Fruit fly (Drosophila melanogaster): ENCODE data around the gene ETHR.
A peak's percentile ranks its signal among the peaks of the same experiment; 100 is the strongest.

Gene ETHR

DNA sequence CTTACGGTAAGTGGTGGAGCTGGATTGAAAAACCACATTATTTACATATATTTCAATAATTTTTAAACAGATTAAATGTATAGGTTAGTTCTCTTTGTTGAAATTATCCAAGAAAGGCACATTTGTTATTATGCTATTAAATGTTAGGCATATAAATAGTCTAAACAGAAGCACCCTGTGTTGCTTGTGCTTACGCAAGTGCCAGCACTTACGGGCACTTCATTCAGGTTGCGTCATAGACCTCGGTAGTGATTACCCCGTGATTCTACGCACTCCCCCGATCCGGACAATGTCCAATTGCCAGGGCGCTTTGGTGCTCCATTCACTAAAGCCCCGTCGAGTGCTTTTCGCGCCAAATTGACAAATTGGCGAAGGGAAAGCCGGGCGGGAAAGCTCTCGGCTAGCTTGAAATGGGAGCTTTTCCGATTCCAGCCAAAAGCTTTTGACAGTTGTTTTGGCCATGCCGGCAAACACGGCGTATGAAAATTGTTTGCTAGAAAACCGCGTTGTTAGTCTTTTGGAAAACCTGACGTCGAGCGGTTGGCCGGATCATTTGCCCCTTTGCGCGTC, at the start of gene ETHR:
Gene ETHR, plus strand, starts transcription at position 520 of the 570 bp plus-strand sequence.
- peak; percentile 4 for TF ChIP-seq sv (GFP tag; optimal IDR thresholded peaks at IDR 0.05)
- TF ChIP-seq foxo (GFP tag; optimal IDR thresholded peaks at IDR 0.05), result no peak

DNA sequence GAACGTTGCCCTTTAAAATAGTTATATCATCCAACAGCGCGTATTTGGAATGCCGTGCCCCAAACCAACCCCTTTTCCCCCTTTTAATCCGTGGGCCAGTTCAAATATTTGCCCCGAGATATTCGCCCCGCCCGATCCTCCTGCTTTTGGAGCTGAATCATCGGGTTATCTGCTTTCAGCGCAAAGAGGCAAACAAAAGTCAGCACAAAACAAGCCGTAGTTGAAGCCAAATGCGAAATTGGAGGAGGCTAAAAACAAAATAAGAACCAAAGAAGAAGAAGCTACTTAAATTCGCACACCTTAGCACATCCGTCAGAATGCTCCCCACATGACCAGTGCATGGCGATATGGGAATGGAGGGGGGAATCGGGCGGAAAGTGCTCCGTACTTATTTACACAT, 49.2 kb upstream of the ETHR start:
- TF ChIP-seq Hr78 (GFP tag; optimal IDR thresholded peaks at IDR 0.05) (no peak), Dif (GFP tag; optimal IDR thresholded peaks at IDR 0.05; ENCODE audit: partially characterized antibody) (no peak), CG32264 (GFP tag; optimal IDR thresholded peaks at IDR 0.05) (no peak), Rel (GFP tag; optimal IDR thresholded peaks at IDR 0.05) (no peak), Rel (tag; optimal IDR thresholded peaks at IDR 0.05) (no peak), tai (GFP tag; optimal IDR thresholded peaks at IDR 0.05) (no peak), dsf (GFP tag; optimal IDR thresholded peaks at IDR 0.05; ENCODE audit: borderline replicate concordance) (no peak), Hr83 (GFP tag; optimal IDR thresholded peaks at IDR 0.05; ENCODE audit: poor library complexity, severe bottlenecking) (no peak), CrebA (GFP tag; optimal IDR thresholded peaks at IDR 0.05; ENCODE audit: borderline replicate concordance) (no peak), OdsH (GFP tag; optimal IDR thresholded peaks at IDR 0.05) (no peak), Sp1 (GFP tag; optimal IDR thresholded peaks at IDR 0.05) (no peak), sage (GFP tag; optimal IDR thresholded peaks at IDR 0.05) (no peak), ey (GFP tag; optimal IDR thresholded peaks at IDR 0.05) (no peak), psq (GFP tag; optimal IDR thresholded peaks at IDR 0.05) (no peak), Dfd (GFP tag; optimal IDR thresholded peaks at IDR 0.05) (no peak)

DNA sequence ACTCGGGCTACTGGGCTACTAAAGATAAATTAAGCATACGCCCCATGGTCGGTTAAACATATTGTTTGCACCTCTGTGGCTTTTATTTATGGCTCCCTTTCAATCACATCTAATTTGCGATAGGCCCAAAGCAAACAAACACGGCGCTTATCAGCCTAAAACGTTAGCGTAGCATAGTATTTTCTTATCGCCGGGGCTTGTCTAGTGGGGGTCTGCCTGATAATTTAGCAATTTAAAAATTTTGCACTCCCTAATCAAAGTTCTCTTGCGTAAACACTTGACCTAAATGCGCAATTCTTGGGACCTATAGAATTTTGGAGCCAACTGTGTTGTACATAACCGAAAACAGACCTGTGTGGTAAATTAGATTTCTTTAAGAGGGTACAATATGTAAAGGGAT, 48.7 kb upstream of the ETHR start:
- TF ChIP-seq ey (GFP tag; optimal IDR thresholded peaks at IDR 0.05) (no peak), CrebA (GFP tag; optimal IDR thresholded peaks at IDR 0.05; ENCODE audit: borderline replicate concordance) (peak; percentile 2), Hr78 (GFP tag; optimal IDR thresholded peaks at IDR 0.05) (no peak), h (GFP tag; optimal IDR thresholded peaks at IDR 0.05) (peak; percentile 2)

DNA sequence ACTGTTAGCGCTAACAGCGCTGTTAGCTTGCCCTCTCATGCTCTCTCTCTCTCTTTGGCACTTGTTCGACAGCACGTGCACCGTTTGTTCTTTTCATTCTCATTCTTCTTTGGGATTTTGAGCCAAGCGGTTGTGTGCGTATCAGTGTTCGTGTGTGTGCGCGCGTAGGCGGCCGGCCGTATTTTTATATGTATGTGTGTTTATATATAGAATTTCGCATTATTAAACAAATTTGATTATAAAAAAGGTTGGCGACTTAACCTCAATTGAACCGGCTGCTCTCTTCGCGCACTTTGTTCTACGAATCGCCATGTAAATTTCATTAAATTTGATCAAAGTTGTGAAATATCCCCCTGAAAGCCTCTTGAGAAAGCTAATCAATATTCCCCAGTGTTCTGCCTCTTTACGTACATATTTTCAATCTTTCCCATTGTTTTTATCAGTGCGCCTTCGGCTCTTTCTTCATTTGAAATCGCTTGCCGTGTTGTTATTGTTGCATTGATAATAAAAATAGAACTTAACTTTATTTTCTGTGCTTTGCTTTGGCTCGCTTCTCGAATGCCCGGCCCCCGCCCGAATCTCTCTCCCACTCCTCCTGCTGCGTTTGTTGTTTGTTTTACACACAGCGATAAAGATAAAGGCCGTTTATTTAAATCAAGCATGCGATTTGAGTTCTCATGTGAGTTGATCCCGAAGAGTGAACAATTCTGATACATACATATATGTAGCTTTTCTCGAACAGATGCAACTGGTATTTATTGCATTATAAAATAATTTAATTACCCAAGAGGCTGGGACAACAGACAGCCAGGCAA, 47.5 kb upstream of the ETHR start:
- TF ChIP-seq CrebA (GFP tag; optimal IDR thresholded peaks at IDR 0.05; ENCODE audit: borderline replicate concordance) (no peak), CG9705 (GFP tag; optimal IDR thresholded peaks at IDR 0.05) (no peak), h (GFP tag; optimal IDR thresholded peaks at IDR 0.05) (peak; percentile 4), Dif (GFP tag; optimal IDR thresholded peaks at IDR 0.05; ENCODE audit: partially characterized antibody) (peak; percentile 50), fru (GFP tag; optimal IDR thresholded peaks at IDR 0.05) (no peak), pan (optimal IDR thresholded peaks at IDR 0.05) (no peak), br (GFP tag; optimal IDR thresholded peaks at IDR 0.05) (no peak), Vsx2 (GFP tag; optimal IDR thresholded peaks at IDR 0.05; ENCODE audit: partially characterized antibody) (peak; percentile 35), OdsH (GFP tag; optimal IDR thresholded peaks at IDR 0.05) (no peak), psq (GFP tag; optimal IDR thresholded peaks at IDR 0.05) (peak; percentile 77), lola (GFP tag; optimal IDR thresholded peaks at IDR 0.05) (no peak), dmrt93B (GFP tag; optimal IDR thresholded peaks at IDR 0.05) (no peak), foxo (GFP tag; optimal IDR thresholded peaks at IDR 0.05) (no peak), Rel (GFP tag; optimal IDR thresholded peaks at IDR 0.05) (no peak), Rel (tag; optimal IDR thresholded peaks at IDR 0.05) (peak; percentile 82), dl (GFP tag; optimal IDR thresholded peaks at IDR 0.05; ENCODE audit: insufficient read depth in 1 of 2, partially characterized antibody in 2 of 2) (peak; percentile 30 to 33)

DNA sequence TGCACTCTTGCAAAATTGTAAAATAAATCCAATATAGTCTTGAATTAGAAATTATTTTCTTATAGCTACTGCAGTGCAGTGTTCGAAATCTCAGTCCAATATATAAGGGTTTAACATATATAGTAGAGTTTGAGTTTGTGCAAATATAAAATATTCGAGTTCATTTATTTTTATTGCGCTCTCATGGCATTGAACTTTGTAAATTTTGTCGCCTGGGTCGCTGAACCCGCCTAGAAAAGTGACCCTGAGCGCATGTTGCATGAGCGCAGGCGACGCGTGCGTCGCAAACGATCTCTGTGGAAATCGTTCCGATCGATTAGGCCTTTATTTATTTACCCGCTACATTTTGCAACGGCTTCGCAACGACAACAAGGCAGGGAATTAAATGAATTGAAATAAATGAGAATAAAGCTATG, 46.9 kb upstream of the ETHR start:
- no peak for TF ChIP-seq Jra (GFP tag; optimal IDR thresholded peaks at IDR 0.05)
- peak; percentile 9 for TF ChIP-seq Sp1 (GFP tag; optimal IDR thresholded peaks at IDR 0.05)
- peak in 1 of 2 experiments; percentile 57 for TF ChIP-seq foxo (GFP tag; optimal IDR thresholded peaks at IDR 0.05)
- TF ChIP-seq HLH106 (tag; optimal IDR thresholded peaks at IDR 0.05), result peak; percentile 28
- peak; percentile 63 for TF ChIP-seq rgr (GFP tag; optimal IDR thresholded peaks at IDR 0.05)
- TF ChIP-seq tai (GFP tag; optimal IDR thresholded peaks at IDR 0.05), result peak; percentile 5
- no peak for TF ChIP-seq N (GFP tag; optimal IDR thresholded peaks at IDR 0.05)
- no peak for TF ChIP-seq jim (GFP tag; optimal IDR thresholded peaks at IDR 0.05)
- TF ChIP-seq ey (GFP tag; optimal IDR thresholded peaks at IDR 0.05), result peak; percentile 54
- TF ChIP-seq OdsH (GFP tag; optimal IDR thresholded peaks at IDR 0.05), result peak; percentile 29
- no peak for TF ChIP-seq sv (GFP tag; optimal IDR thresholded peaks at IDR 0.05)
- peak; percentile 32 for TF ChIP-seq woc (GFP tag; optimal IDR thresholded peaks at IDR 0.05)
- no peak for TF ChIP-seq CG9705 (GFP tag; optimal IDR thresholded peaks at IDR 0.05)
- no peak for TF ChIP-seq CG32264 (GFP tag; optimal IDR thresholded peaks at IDR 0.05)
- no peak for TF ChIP-seq Vsx2 (GFP tag; optimal IDR thresholded peaks at IDR 0.05; ENCODE audit: partially characterized antibody)
- TF ChIP-seq Hr83 (GFP tag; optimal IDR thresholded peaks at IDR 0.05; ENCODE audit: poor library complexity, severe bottlenecking), result peak; percentile 8
- peak; percentile 48 for TF ChIP-seq fru (GFP tag; optimal IDR thresholded peaks at IDR 0.05)
- peak; percentile 5 for TF ChIP-seq h (GFP tag; optimal IDR thresholded peaks at IDR 0.05)
- no peak for TF ChIP-seq GATAd (GFP tag; optimal IDR thresholded peaks at IDR 0.05)
- no peak for TF ChIP-seq brk (GFP tag; optimal IDR thresholded peaks at IDR 0.05)
- TF ChIP-seq br (GFP tag; optimal IDR thresholded peaks at IDR 0.05), result peak; percentile 81
- no peak for TF ChIP-seq Dfd (GFP tag; optimal IDR thresholded peaks at IDR 0.05)
- TF ChIP-seq dsf (GFP tag; optimal IDR thresholded peaks at IDR 0.05; ENCODE audit: borderline replicate concordance), result no peak
- TF ChIP-seq CrebA (GFP tag; optimal IDR thresholded peaks at IDR 0.05; ENCODE audit: borderline replicate concordance), result no peak
